Fruit fly (Drosophila melanogaster): Measurements from ENCODE around the gene kar.

The kar gene

dm6 chr3R:12688672-12689417, at the start of gene kar:
TSS of gene kar (minus strand) at chr3R:12689367.
- no peak for TF ChIP-seq fkh (GFP tag; optimal IDR thresholded peaks at IDR 0.05)
- TF ChIP-seq salr (GFP tag; optimal IDR thresholded peaks at IDR 0.05): no peak
- peak; percentile 94 for TF ChIP-seq svp (GFP tag)
- peak; percentile 77 for TF ChIP-seq dsx (GFP tag; optimal IDR thresholded peaks at IDR 0.05; ENCODE audit: poor library complexity, severe bottlenecking)

dm6 chr3R:12727944-12728649, 38.9 kb upstream of the kar start:
- TF ChIP-seq esn (GFP tag; optimal IDR thresholded peaks at IDR 0.05): no peak
- TF ChIP-seq Blimp-1 (GFP tag; optimal IDR thresholded peaks at IDR 0.05): no peak
- TF ChIP-seq CG4318 (GFP tag; optimal IDR thresholded peaks at IDR 0.05): peak; percentile 4
- TF ChIP-seq CG6808 (GFP tag; optimal IDR thresholded peaks at IDR 0.05): no peak
- no peak for TF ChIP-seq Sox15 (GFP tag; optimal IDR thresholded peaks at IDR 0.05)
- no peak for TF ChIP-seq Gug (GFP tag; IDR thresholded peaks at IDR 0.05)
- TF ChIP-seq CG10669 (GFP tag; optimal IDR thresholded peaks at IDR 0.05): peak; percentile 17
- TF ChIP-seq CG32006 (GFP tag; optimal IDR thresholded peaks at IDR 0.05): peak; percentile 33
- peak; percentile 23 for TF ChIP-seq CG1621 (tag; optimal IDR thresholded peaks at IDR 0.05)
- no peak for TF ChIP-seq Hr4 (GFP tag; optimal IDR thresholded peaks at IDR 0.05)
- peak; percentile 1 for TF ChIP-seq Met (GFP tag; optimal IDR thresholded peaks at IDR 0.05)
- TF ChIP-seq fd85E (GFP tag; optimal IDR thresholded peaks at IDR 0.05): no peak
- TF ChIP-seq Lpt (GFP tag; optimal IDR thresholded peaks at IDR 0.05): no peak
- TF ChIP-seq eg (GFP tag; IDR thresholded peaks at IDR 0.05): no peak
- peak; percentile 13 for TF ChIP-seq CG31627 (GFP tag; optimal IDR thresholded peaks at IDR 0.05)
- no peak for TF ChIP-seq dsx (GFP tag; optimal IDR thresholded peaks at IDR 0.05; ENCODE audit: poor library complexity, severe bottlenecking)
- peak; percentile 8 for TF ChIP-seq cyc (GFP tag; optimal IDR thresholded peaks at IDR 0.05)
- TF ChIP-seq Eip75B (GFP tag; optimal IDR thresholded peaks at IDR 0.05): no peak
- no peak for TF ChIP-seq Hr38 (GFP tag; optimal IDR thresholded peaks at IDR 0.05)
- no peak for TF ChIP-seq Ets21C (GFP tag; optimal IDR thresholded peaks at IDR 0.05)
- peak; percentile 11 for TF ChIP-seq spab (GFP tag; optimal IDR thresholded peaks at IDR 0.05)
- TF ChIP-seq topi (GFP tag; optimal IDR thresholded peaks at IDR 0.05): no peak
- peak; percentile 6 for TF ChIP-seq Sox14 (GFP tag; optimal IDR thresholded peaks at IDR 0.05)
- TF ChIP-seq fd59A (GFP tag; optimal IDR thresholded peaks at IDR 0.05): peak; percentile 15
- TF ChIP-seq Eip93F (GFP tag; optimal IDR thresholded peaks at IDR 0.05): no peak
- TF ChIP-seq net (GFP tag; optimal IDR thresholded peaks at IDR 0.05): no peak
- TF ChIP-seq fkh (GFP tag; optimal IDR thresholded peaks at IDR 0.05): no peak
- TF ChIP-seq CG8119 (GFP tag; IDR thresholded peaks at IDR 0.05): no peak
- no peak for TF ChIP-seq CG11762 (GFP tag; optimal IDR thresholded peaks at IDR 0.05; ENCODE audit: insufficient read depth)
- peak; percentile 22 for TF ChIP-seq OdsH (GFP tag; optimal IDR thresholded peaks at IDR 0.05)
- TF ChIP-seq svp (GFP tag): peak; percentile 73
- peak; percentile 8 for TF ChIP-seq Smox (GFP tag; optimal IDR thresholded peaks at IDR 0.05)
- TF ChIP-seq CG11902 (GFP tag; optimal IDR thresholded peaks at IDR 0.05): no peak
- TF ChIP-seq CG8319 (GFP tag; optimal IDR thresholded peaks at IDR 0.05): no peak
- TF ChIP-seq CG3919 (GFP tag; optimal IDR thresholded peaks at IDR 0.05): peak; percentile 42
- no peak for TF ChIP-seq vri (GFP tag; optimal IDR thresholded peaks at IDR 0.05)
- no peak for TF ChIP-seq CG34406 (GFP tag; optimal IDR thresholded peaks at IDR 0.05)
- no peak for TF ChIP-seq CG8632 (GFP tag; optimal IDR thresholded peaks at IDR 0.05)
- TF ChIP-seq salr (GFP tag; optimal IDR thresholded peaks at IDR 0.05): no peak
- TF ChIP-seq CG15336 (GFP tag; IDR thresholded peaks at IDR 0.05): no peak
- peak; percentile 6 for TF ChIP-seq lz (GFP tag; optimal IDR thresholded peaks at IDR 0.05)
- TF ChIP-seq CG10631 (GFP tag; optimal IDR thresholded peaks at IDR 0.05): peak; percentile 3
- no peak for TF ChIP-seq CG11294 (GFP tag; IDR thresholded peaks at IDR 0.05)
- TF ChIP-seq Hr39 (GFP tag; optimal IDR thresholded peaks at IDR 0.05): peak; percentile 32
- no peak for TF ChIP-seq Sox102F (GFP tag; optimal IDR thresholded peaks at IDR 0.05)
- peak; percentile 11 for TF ChIP-seq Ets96B (tag; optimal IDR thresholded peaks at IDR 0.05)
- no peak for TF ChIP-seq CG9139 (GFP tag; optimal IDR thresholded peaks at IDR 0.05)
